Fruit fly (Drosophila melanogaster): ENCODE results near the gene CG15142.

Gene CG15142

DNA sequence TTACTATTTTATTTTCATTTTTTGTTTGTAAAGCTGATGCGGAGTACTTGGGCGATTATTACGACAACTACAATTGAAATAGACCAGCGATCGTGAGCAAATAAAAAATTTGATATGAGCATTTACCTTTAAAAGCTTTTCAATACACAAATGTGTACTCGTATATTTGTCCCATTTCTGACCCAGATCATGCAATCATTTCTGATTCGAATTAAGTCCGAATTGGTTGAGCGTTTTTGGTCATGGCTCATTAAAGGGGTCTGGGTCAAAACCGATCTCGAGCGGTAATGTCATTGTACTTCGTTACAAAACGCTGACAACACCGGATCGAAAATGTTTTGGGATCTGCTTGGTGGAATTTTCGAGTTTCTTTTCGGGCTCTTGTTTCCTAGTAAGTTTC is 12.4 kb downstream of the CG15142 start, which contains the start of gene CG43220:
Gene CG43220, plus strand, starts transcription at position 301 of the 400 bp plus-strand sequence.
- no peak for TF ChIP-seq ttk (optimal IDR thresholded peaks at IDR 0.05)
- no peak for TF ChIP-seq psq (optimal IDR thresholded peaks at IDR 0.05)
- TF ChIP-seq insv (optimal IDR thresholded peaks at IDR 0.05): no peak
- no peak for TF ChIP-seq h (optimal IDR thresholded peaks at IDR 0.05)

DNA sequence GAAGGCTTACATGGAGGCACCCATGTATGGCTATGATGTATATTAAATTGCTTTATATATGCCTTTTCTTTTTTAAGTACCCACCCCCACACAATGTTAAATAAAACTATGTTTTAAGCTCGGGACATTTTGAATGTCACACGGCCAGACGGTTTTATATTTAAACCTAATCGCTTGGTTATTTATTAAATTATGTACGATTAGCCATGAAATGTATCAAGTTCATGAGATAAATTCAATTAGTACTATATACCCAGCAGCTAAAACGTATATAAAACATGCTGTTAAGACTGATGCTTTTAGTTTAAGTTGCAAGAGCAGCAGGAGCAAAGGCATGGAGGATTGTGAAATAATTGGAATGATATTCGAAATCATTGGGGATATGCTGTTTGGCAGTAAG is 13.2 kb downstream of the CG15142 start, which contains the start of the genes CG43221 and CG43645:
Gene CG43221, plus strand, starts transcription at position 301 of the 400 bp plus-strand sequence.
Gene CG43645, plus strand, starts transcription at position 301 of the 400 bp plus-strand sequence.
- TF ChIP-seq psq (optimal IDR thresholded peaks at IDR 0.05) (no peak), Myc (optimal IDR thresholded peaks at IDR 0.05) (no peak), ttk (optimal IDR thresholded peaks at IDR 0.05) (no peak), insv (optimal IDR thresholded peaks at IDR 0.05) (no peak), h (optimal IDR thresholded peaks at IDR 0.05) (no peak), Sin3A (optimal IDR thresholded peaks at IDR 0.05) (no peak)

DNA sequence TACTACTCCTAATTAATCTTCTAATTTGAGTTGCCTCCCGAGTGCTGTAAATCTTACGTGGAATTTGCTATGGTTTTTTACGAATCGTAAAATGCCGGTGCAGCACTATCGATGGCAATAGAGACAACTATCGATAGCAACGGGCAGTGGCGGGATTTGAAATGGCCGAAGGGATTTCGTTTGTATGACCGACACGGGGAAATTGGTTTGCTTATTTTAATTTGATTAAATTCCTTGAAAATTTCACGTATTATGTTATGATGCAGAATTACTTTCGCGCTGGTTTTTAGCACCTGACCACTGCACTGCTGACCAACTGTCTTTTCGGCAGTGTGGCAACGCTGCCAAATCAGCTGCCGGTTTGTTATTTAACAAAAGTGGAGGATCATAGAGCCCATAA is 14.4 kb downstream of the CG15142 start, which contains the start of the genes GCS2beta and CG5131:
Gene GCS2beta, minus strand, starts transcription at position 134 of the 400 bp plus-strand sequence.
Gene CG5131, plus strand, starts transcription at position 328 of the 400 bp plus-strand sequence.
- no peak for TF ChIP-seq ttk (optimal IDR thresholded peaks at IDR 0.05)
- no peak for TF ChIP-seq Myc (optimal IDR thresholded peaks at IDR 0.05)
- no peak for TF ChIP-seq Sin3A (optimal IDR thresholded peaks at IDR 0.05)
- no peak for TF ChIP-seq insv (optimal IDR thresholded peaks at IDR 0.05)
- TF ChIP-seq h (optimal IDR thresholded peaks at IDR 0.05): no peak
- no peak for TF ChIP-seq psq (optimal IDR thresholded peaks at IDR 0.05)

DNA sequence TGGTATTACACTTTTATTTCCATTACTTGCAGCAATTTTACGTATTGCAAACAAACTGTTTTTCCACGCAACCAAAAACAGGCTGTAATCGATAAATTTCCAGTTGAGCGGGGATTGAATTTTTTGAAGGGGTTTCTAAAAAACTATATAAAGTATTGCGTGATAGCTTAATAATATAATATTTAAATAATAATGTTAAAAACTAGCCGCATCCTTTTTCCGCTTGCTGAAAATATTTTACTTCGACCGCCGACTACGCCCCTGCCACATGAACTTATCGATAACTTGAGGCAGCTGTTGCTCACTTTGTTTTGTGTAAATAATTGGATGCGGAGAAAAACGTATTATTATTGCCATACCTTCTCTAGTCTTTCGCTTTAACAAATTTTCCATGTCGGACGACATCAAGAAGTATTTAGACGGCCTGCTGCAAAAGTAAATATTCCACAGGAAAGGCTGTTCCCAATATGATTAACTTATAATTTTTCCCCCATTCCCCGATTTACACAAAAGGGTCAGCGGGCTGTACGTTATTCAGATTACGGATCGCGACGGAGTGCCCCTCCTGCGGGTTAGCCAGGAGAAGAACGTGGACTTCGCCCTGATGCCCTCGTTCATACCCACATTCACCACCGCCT is 17.6 kb downstream of the CG15142 start, which contains the start of the genes fws and Lamtor3:
Gene fws, minus strand, starts transcription at position 87 of the 638 bp plus-strand sequence.
Gene Lamtor3, plus strand, starts transcription at position 289 of the 638 bp plus-strand sequence.
- TF ChIP-seq Sin3A (optimal IDR thresholded peaks at IDR 0.05) (no peak), psq (optimal IDR thresholded peaks at IDR 0.05) (no peak), insv (optimal IDR thresholded peaks at IDR 0.05) (no peak)

DNA sequence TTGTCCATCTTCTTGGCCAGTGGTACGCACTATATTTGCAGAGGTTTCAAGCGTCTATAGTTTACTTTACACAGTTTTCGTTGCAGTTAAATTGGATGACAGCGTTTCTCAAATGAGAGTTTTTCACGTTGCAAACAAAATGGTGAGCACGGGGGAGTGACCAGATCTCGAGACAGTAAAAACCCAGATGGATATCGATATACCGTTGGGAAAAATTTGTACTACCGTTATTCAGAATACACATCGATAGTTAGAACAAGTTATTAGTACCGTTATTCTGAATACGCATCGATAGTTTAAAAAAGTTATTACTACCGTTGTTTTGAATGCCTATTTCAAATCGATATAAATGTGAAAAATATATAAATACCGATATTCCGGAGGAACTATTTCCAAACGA is 20.9 kb downstream of the CG15142 start, which contains the start of gene cass:
Gene cass, minus strand, starts transcription at position 179 of the 400 bp plus-strand sequence.
- no peak for TF ChIP-seq psq (optimal IDR thresholded peaks at IDR 0.05)
- TF ChIP-seq insv (optimal IDR thresholded peaks at IDR 0.05): no peak
- no peak for TF ChIP-seq h (optimal IDR thresholded peaks at IDR 0.05)
- no peak for TF ChIP-seq Myc (optimal IDR thresholded peaks at IDR 0.05)
- no peak for TF ChIP-seq Sin3A (optimal IDR thresholded peaks at IDR 0.05)
- TF ChIP-seq ttk (optimal IDR thresholded peaks at IDR 0.05): no peak

DNA sequence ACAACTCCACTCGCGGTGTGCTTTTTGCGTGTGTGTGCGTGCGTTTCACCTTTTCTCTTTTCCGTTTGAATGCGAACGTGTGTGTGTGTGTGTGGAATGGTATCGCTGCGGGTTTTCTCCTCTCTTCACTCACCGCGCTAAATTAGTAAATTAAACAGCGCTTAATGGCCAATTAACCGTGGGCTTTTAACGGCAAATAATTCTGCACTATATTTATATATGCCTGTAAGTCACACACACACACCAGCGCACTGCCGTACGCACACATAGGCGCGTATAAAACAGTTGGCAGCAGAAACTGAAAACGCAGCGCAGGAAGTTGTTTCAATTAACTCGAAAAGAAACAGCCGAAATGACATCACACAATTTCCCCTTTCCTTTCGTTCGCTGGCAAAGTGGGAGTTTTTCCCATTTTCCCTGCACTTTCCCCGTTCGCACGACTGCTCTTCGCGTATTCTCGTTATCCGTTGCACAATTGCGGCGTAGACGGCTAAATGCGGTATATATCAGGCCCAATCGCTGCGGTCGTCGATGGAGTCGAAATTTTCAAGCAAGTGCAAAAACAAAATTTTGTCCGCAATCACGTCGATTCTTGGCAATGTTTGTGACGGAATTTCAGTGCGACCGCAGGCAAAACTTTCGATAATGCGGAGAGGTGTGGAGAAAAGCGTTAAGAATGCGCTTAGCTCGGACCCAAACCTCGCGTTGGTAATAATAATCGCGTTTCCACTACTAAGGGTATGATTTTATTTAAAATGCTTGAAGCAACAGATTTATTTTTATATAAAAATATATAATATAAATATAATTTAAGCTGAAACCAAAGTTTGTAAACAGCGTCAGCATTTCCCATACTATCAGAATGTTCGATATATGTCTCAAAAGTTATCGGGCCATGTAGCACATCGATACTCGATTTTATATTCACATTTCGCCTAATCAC is 25.8 kb downstream of the CG15142 start, which contains the start of gene BicD:
Gene BicD, minus strand, starts transcription at position 634 of the 943 bp plus-strand sequence.
- TF ChIP-seq insv (optimal IDR thresholded peaks at IDR 0.05): no peak
- no peak for TF ChIP-seq Myc (optimal IDR thresholded peaks at IDR 0.05)
- TF ChIP-seq h (optimal IDR thresholded peaks at IDR 0.05): no peak
- no peak for TF ChIP-seq psq (optimal IDR thresholded peaks at IDR 0.05)
- no peak for TF ChIP-seq ttk (optimal IDR thresholded peaks at IDR 0.05)
- no peak for TF ChIP-seq Sin3A (optimal IDR thresholded peaks at IDR 0.05)

DNA sequence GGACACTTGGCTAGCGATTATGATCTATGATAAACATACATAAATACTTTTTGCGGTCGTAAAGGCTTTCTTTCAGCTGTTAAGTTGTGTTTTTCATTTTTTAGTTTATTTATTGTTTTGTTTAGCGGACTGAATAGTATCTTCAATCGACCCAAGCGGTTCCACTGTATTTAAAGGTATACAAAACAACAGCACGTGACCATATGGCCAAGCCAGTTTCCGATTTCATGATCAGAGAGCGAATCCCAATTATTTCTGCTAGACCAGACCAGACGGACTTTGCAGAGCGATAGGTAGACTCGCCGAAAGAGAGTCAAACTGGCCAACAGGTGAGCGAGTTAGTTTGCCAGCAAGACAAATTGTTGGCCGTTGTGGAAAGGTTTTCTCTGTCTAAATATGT is 27.1 kb downstream of the CG15142 start, which contains the start of gene Sgt:
Gene Sgt, plus strand, starts transcription at position 80 of the 400 bp plus-strand sequence.
- TF ChIP-seq ttk (optimal IDR thresholded peaks at IDR 0.05) (no peak), psq (optimal IDR thresholded peaks at IDR 0.05) (no peak), Sin3A (optimal IDR thresholded peaks at IDR 0.05) (no peak), insv (optimal IDR thresholded peaks at IDR 0.05) (no peak)

DNA sequence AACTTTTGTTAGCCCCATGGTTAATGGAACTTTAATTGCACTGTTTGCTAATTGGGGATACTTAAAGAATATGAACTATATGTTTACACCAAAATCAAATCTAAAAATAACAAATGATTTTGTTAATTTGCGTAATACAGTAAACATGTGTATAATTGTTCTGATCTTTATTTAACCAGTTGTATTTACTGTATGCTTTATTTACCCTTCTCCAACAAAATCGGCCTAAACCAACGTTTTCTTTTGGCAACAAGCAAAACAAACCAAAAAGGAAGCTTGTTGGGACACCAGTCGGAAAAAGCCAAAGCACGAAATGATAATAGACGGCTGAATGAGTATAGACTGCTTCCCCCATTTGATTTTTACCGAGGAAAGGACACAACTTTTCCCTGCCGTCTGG is 28.0 kb downstream of the CG15142 start:
- no peak for TF ChIP-seq h (optimal IDR thresholded peaks at IDR 0.05)
- TF ChIP-seq psq (optimal IDR thresholded peaks at IDR 0.05): no peak
- no peak for TF ChIP-seq ttk (optimal IDR thresholded peaks at IDR 0.05)
- no peak for TF ChIP-seq Sin3A (optimal IDR thresholded peaks at IDR 0.05)
- TF ChIP-seq Myc (optimal IDR thresholded peaks at IDR 0.05): no peak
- no peak for TF ChIP-seq insv (optimal IDR thresholded peaks at IDR 0.05)

DNA sequence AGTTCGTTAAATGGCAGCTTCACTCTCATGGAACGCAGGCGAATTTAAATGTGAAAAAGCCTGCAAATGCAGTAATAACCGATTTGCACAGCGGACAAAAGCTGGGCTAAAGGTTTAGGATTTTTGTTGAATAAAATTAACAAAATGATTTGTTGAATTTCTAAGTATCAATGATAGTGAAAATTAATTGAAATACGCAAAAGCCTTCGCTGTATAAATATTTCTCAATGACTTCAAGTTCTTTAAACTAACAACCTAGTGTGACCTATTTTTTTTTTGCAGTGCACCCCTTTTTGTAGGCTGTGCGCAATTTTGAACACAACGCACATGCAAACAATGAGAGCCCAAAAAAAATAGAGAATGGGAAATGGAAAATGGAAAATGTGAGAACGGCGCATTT is 31.7 kb downstream of the CG15142 start:
- TF ChIP-seq ttk (optimal IDR thresholded peaks at IDR 0.05) (no peak), Myc (optimal IDR thresholded peaks at IDR 0.05) (no peak), Sin3A (optimal IDR thresholded peaks at IDR 0.05) (no peak), h (optimal IDR thresholded peaks at IDR 0.05) (no peak), psq (optimal IDR thresholded peaks at IDR 0.05) (no peak), insv (optimal IDR thresholded peaks at IDR 0.05) (no peak)

DNA sequence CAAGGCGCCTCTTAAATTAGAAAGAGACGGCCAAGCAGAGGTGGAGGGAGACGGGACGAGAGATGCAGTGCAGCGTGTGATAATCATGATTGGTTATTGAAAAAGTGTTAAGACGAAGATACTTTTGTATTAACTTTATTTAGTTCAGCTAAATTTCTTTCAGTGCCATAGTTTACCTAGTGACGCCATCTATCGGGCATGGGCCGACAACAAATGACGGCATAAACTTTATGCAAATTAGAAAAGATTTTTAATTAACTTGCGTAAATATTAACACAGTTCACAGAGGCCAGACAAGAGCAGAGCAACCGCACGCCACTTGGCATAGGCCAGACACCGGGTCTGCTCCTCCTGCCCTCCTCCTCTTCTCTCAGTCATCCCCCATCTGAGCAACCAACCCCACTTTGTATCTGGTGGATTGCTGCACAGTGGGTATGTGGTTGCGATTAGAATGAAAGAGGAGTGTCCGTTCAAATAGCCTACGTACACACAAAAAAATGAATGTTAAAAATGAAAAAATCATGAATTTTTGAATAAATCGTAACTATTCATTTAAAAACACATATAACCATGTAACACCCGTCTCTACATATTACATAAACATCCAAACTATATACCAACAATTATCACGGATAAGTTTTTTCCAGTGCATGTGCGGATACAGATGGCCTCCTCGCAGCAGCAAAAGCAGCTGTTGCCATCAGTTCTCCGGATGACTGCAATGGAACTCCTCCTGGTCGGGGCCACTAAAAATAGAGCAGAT is 32.5 kb downstream of the CG15142 start:
- TF ChIP-seq psq (optimal IDR thresholded peaks at IDR 0.05): no peak
- TF ChIP-seq insv (optimal IDR thresholded peaks at IDR 0.05): no peak
- no peak for TF ChIP-seq h (optimal IDR thresholded peaks at IDR 0.05)
- no peak for TF ChIP-seq Sin3A (optimal IDR thresholded peaks at IDR 0.05)
- no peak for TF ChIP-seq Myc (optimal IDR thresholded peaks at IDR 0.05)
- no peak for TF ChIP-seq ttk (optimal IDR thresholded peaks at IDR 0.05)

DNA sequence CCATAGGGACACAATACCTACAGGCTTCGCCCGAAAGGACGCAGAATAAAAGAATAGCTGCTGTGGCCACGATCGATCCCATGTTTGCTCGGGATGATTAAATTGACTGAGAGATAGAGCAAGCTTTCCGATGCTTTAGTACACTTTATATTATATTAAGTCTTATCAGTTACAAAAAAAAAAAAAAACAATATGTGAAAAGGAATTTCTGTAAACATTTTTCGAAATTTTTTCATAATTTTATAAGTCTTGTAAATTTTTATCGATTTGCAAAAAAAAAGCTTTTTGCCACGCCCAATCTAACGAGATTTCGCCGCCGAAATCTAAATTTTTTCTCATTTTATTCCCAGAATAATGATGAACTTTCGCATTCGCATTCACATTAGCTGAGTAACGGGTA is 40.7 kb downstream of the CG15142 start, which contains the start of gene CG18563:
Gene CG18563, minus strand, starts transcription at position 101 of the 400 bp plus-strand sequence.
- TF ChIP-seq h (optimal IDR thresholded peaks at IDR 0.05) (no peak), psq (optimal IDR thresholded peaks at IDR 0.05) (no peak), Sin3A (optimal IDR thresholded peaks at IDR 0.05) (no peak), ttk (optimal IDR thresholded peaks at IDR 0.05) (no peak), Myc (optimal IDR thresholded peaks at IDR 0.05) (no peak), insv (optimal IDR thresholded peaks at IDR 0.05) (no peak)

Data from Kc167 (cell line).